Fruit fly (Drosophila melanogaster) whole organism, pupa: ENCODE measurements around the gene CG40439.
"Not testable (repeated sequence)": the region's sequence is repeated elsewhere in the genome, so short reads cannot be mapped to it uniquely, and the experiment has no call there.

Experiments
- CG13204 ChIP-seq: fragments of 200-800 bp; sonication (Bioruptor generic); optimal IDR thresholded peaks from 2 replicates; lab custom pipeline; 2018; ENCODE audit warnings: missing biosample characterization, mild to moderate bottlenecking, missing genetic modification characterization, moderate library complexity
- CG15710 ChIP-seq: fragments of 200-800 bp; sonication (Bioruptor generic); optimal IDR thresholded peaks from 2 replicates; lab custom pipeline; 2018; ENCODE audit warnings: missing biosample characterization, mild to moderate bottlenecking, missing genetic modification characterization, moderate library complexity
- CG17806 ChIP-seq: fragments of 200-800 bp; sonication (Bioruptor generic); optimal IDR thresholded peaks from 2 replicates; lab custom pipeline; 2018; ENCODE audit warnings: missing biosample characterization, mild to moderate bottlenecking, missing genetic modification characterization, moderate library complexity
- CG32121 ChIP-seq: fragments of 200-800 bp; sonication (Bioruptor generic); IDR thresholded peaks from 2 replicates; pipeline ENCODE4 v1.3.6; 2022; ENCODE audit warnings: missing biosample characterization, missing genetic modification characterization
- CG34367 ChIP-seq: fragments of 200-800 bp; sonication (Bioruptor generic); optimal IDR thresholded peaks from 2 replicates; lab custom pipeline; 2018; ENCODE audit warnings: missing biosample characterization, mild to moderate bottlenecking, missing genetic modification characterization
- CG4496 ChIP-seq: fragments of 200-800 bp; sonication (Bioruptor generic); IDR thresholded peaks from 3 replicates; pipeline ENCODE4 v1.3.6; 2022; ENCODE audit warnings: missing biosample characterization, missing genetic modification characterization
- CG8159 ChIP-seq: fragments of 200-800 bp; sonication (Bioruptor generic); optimal IDR thresholded peaks from 3 replicates; lab custom pipeline; 2018; ENCODE audit warnings: missing biosample characterization, mild to moderate bottlenecking, missing genetic modification characterization, moderate library complexity
- CG8301 ChIP-seq: fragments of 200-800 bp; sonication (Bioruptor generic); optimal IDR thresholded peaks from 2 replicates; lab custom pipeline; 2018; ENCODE audit warnings: missing biosample characterization, mild to moderate bottlenecking, missing genetic modification characterization
- D1 ChIP-seq: fragments of 200-800 bp; sonication (Bioruptor generic); optimal IDR thresholded peaks from 2 replicates; lab custom pipeline; 2018; ENCODE audit warnings: missing biosample characterization, mild to moderate bottlenecking, missing genetic modification characterization, moderate library complexity
- EcR ChIP-seq: fragments of 200-800 bp; sonication (Bioruptor generic); optimal IDR thresholded peaks from 3 replicates; lab custom pipeline; 2019; ENCODE audit warnings: missing biosample characterization, missing genetic modification characterization, mild to moderate bottlenecking, moderate library complexity, missing genetic modification reagents
- Ets98B ChIP-seq: fragments of 200-800 bp; sonication (Bioruptor generic); IDR thresholded peaks from 2 replicates; pipeline ENCODE4 v1.3.6; 2022; ENCODE audit warnings: missing biosample characterization, missing genetic modification characterization
- Snoo ChIP-seq: fragments of 200-800 bp; sonication (Bioruptor generic); optimal IDR thresholded peaks from 3 replicates; lab custom pipeline; 2017; ENCODE audit warnings: missing biosample characterization, mild to moderate bottlenecking, missing genetic modification characterization, inconsistent platforms
- fd96Ca ChIP-seq: fragments of 200-800 bp; sonication (Bioruptor generic); IDR thresholded peaks from 3 replicates; pipeline ENCODE4 v1.3.6; 2022; ENCODE audit warnings: missing biosample characterization, missing genetic modification characterization
- gl ChIP-seq: fragments of 200-800 bp; sonication (Bioruptor generic); optimal IDR thresholded peaks from 2 replicates; lab custom pipeline; 2018; ENCODE audit warnings: missing biosample characterization, mild to moderate bottlenecking, missing genetic modification characterization

DNA sequence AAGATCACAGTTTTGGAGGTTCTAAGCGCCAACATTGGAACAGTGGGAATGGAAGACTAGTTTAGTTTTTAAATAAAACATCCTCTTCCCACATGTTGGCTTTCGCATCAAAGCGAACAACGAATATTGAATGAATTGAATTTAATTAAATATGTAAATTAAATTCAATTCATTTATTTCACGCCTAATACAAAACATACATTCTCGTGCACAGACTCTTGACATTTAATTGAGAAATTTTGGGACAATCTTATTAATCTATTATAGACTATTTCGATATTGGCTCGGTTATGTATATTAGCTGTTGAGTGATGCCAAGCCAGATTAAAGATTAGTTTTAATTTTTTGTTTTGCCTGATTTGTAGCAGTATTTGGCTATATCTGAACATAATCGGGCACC is at the start of gene CG40439:
- TF ChIP-seq Snoo (tag; lab: Kevin White, UChicago); Ets98B (GFP tag; lab: Robert Waterston, UW); CG13204; CG17806 (tag; lab: Kevin White, UChicago); CG4496 (GFP tag; lab: Robert Waterston, UW); CG32121 (GFP tag; lab: Robert Waterston, UW); CG34367 (tag; lab: Kevin White, UChicago); EcR; D1 (tag; lab: Kevin White, UChicago); fd96Ca; CG15710; CG8301; gl (tag; lab: Kevin White, UChicago); CG8159: not testable (repeated sequence)
